Fruit fly (Drosophila melanogaster): ENCODE data around the gene CG8945.

The CG8945 gene

dm6 chrX:17107401-17107916, 20.0 kb upstream of the CG8945 start, which contains the start of gene CG5004 (continued):
- peak; percentile 3 for TF ChIP-seq kni (GFP tag; optimal IDR thresholded peaks at IDR 0.05)
- TF ChIP-seq ATbp (GFP tag; optimal IDR thresholded peaks at IDR 0.05) = no peak
- TF ChIP-seq dimm (GFP tag; IDR thresholded peaks at IDR 0.05) = no peak
- TF ChIP-seq CG6254 (GFP tag; optimal IDR thresholded peaks at IDR 0.05) = no peak
- TF ChIP-seq Atf3 (GFP tag; optimal IDR thresholded peaks at IDR 0.05) = no peak
- TF ChIP-seq gro (GFP tag; optimal IDR thresholded peaks at IDR 0.05) = no peak
- TF ChIP-seq CG11093 (GFP tag; IDR thresholded peaks at IDR 0.05) = no peak
- peak; percentile 29 for TF ChIP-seq nom (GFP tag; optimal IDR thresholded peaks at IDR 0.05)
- no peak for TF ChIP-seq CG2712 (tag; optimal IDR thresholded peaks at IDR 0.05)
- TF ChIP-seq CG7963 (GFP tag; IDR thresholded peaks at IDR 0.05; ENCODE audit: partially characterized antibody) = no peak
- TF ChIP-seq zen2 (GFP tag; IDR thresholded peaks at IDR 0.05; ENCODE audit: partially characterized antibody) = no peak
- TF ChIP-seq sob (GFP tag; IDR thresholded peaks at IDR 0.05) = no peak
- TF ChIP-seq lov (optimal IDR thresholded peaks at IDR 0.05) = no peak
- TF ChIP-seq lov (GFP tag; IDR thresholded peaks at IDR 0.05) = no peak
- TF ChIP-seq cas (GFP tag; IDR thresholded peaks at IDR 0.05) = no peak
- TF ChIP-seq abd-A (tag; optimal IDR thresholded peaks at IDR 0.05) = no peak
- no peak for TF ChIP-seq ssp (GFP tag; IDR thresholded peaks at IDR 0.05)
- TF ChIP-seq tap (tag; optimal IDR thresholded peaks at IDR 0.05) = no peak
- no peak for TF ChIP-seq NfI (GFP tag; optimal IDR thresholded peaks at IDR 0.05)
- TF ChIP-seq croc (GFP tag; conservative IDR thresholded peaks at IDR 0.05) = no peak
- peak; percentile 14 for TF ChIP-seq BtbVII (GFP tag; optimal IDR thresholded peaks at IDR 0.05)
- no peak for TF ChIP-seq CG30403 (GFP tag; optimal IDR thresholded peaks at IDR 0.05)
- no peak for TF ChIP-seq CG12104 (GFP tag; optimal IDR thresholded peaks at IDR 0.05)
- no peak for TF ChIP-seq cato (GFP tag; optimal IDR thresholded peaks at IDR 0.05; ENCODE audit: borderline replicate concordance)
- TF ChIP-seq CG17186 (GFP tag; optimal IDR thresholded peaks at IDR 0.05) = no peak
- no peak for TF ChIP-seq maf-S (GFP tag; optimal IDR thresholded peaks at IDR 0.05)
- no peak for TF ChIP-seq CG4730 (GFP tag; IDR thresholded peaks at IDR 0.05)
- no peak for TF ChIP-seq mam (GFP tag; optimal IDR thresholded peaks at IDR 0.05)
- TF ChIP-seq ttk (GFP tag; IDR thresholded peaks at IDR 0.05) = no peak
- TF ChIP-seq ranshi (GFP tag; IDR thresholded peaks at IDR 0.05) = no peak
- TF ChIP-seq repo (GFP tag; optimal IDR thresholded peaks at IDR 0.05) = no peak
- no peak for TF ChIP-seq CG3726 (GFP tag; IDR thresholded peaks at IDR 0.05)
- TF ChIP-seq Sry-δ (GFP tag; optimal IDR thresholded peaks at IDR 0.05) = peak; percentile 54
- no peak for TF ChIP-seq jumu (GFP tag; optimal IDR thresholded peaks at IDR 0.05)
- no peak for TF ChIP-seq nerfin-2 (GFP tag; IDR thresholded peaks at IDR 0.05; ENCODE audit: partially characterized antibody)
- TF ChIP-seq CG15696 (tag; optimal IDR thresholded peaks at IDR 0.05) = no peak
- TF ChIP-seq Camta (GFP tag; optimal IDR thresholded peaks at IDR 0.05) = no peak
- peak; percentile 53 for TF ChIP-seq unc-4 (GFP tag; IDR thresholded peaks at IDR 0.05; ENCODE audit: partially characterized antibody)
- no peak for TF ChIP-seq sr (GFP tag; IDR thresholded peaks at IDR 0.05)
- TF ChIP-seq org-1 (GFP tag; optimal IDR thresholded peaks at IDR 0.05) = no peak
- TF ChIP-seq NFAT (GFP tag; IDR thresholded peaks at IDR 0.05) = no peak
- no peak for TF ChIP-seq CG3281 (GFP tag; optimal IDR thresholded peaks at IDR 0.05)
- TF ChIP-seq ato (GFP tag; IDR thresholded peaks at IDR 0.05; ENCODE audit: partially characterized antibody) = peak; percentile 49; the same call in 1 of the 2 replicates
- no peak for TF ChIP-seq gce (GFP tag; IDR thresholded peaks at IDR 0.05)
- TF ChIP-seq Gsc (GFP tag; IDR thresholded peaks at IDR 0.05) = no peak
- no peak for TF ChIP-seq Mrtf (GFP tag; IDR thresholded peaks at IDR 0.05)
- no peak for TF ChIP-seq Awh (GFP tag; IDR thresholded peaks at IDR 0.05)
- no peak for TF ChIP-seq ase (GFP tag; IDR thresholded peaks at IDR 0.05)
- TF ChIP-seq Bdp1 (GFP tag; optimal IDR thresholded peaks at IDR 0.05) = no peak
- TF ChIP-seq grn (GFP tag; optimal IDR thresholded peaks at IDR 0.05) = peak; percentile 76
- no peak for TF ChIP-seq Eip74EF (GFP tag; optimal IDR thresholded peaks at IDR 0.05)
- TF ChIP-seq Xbp1 (GFP tag; optimal IDR thresholded peaks at IDR 0.05) = no peak
